Fruit fly (Drosophila melanogaster): ENCODE measurements around the gene DIP-theta.

dm6 chr2L:5588314-5588713, 70.0 kb downstream of the DIP-theta start, which contains the start of gene CG7251:
- TF ChIP-seq CG3032 (tag; optimal IDR thresholded peaks at IDR 0.05) (no peak), CG32006 (GFP tag; optimal IDR thresholded peaks at IDR 0.05) (no peak), CG10631 (GFP tag; optimal IDR thresholded peaks at IDR 0.05) (no peak), dsx (GFP tag; optimal IDR thresholded peaks at IDR 0.05; ENCODE audit: poor library complexity, severe bottlenecking) (no peak), Hr39 (GFP tag; optimal IDR thresholded peaks at IDR 0.05) (no peak), CG6854 (GFP tag; optimal IDR thresholded peaks at IDR 0.05) (no peak)
